Fruit fly (Drosophila melanogaster) whole organism, embryonic: Measurements from ENCODE around the gene Ythdc1.

ENCODE experiments used
- BtbVII ChIP-seq: fragments of 200-800 bp; sonication (Bioruptor generic); optimal IDR thresholded peaks from 3 replicates; lab custom pipeline; 2017; ENCODE audit warnings: missing biosample characterization, mild to moderate bottlenecking, missing genetic modification characterization
- CG10979 ChIP-seq: fragments of 200-800 bp; sonication (Bioruptor generic); optimal IDR thresholded peaks from 2 replicates; lab custom pipeline; 2018; ENCODE audit warnings: missing biosample characterization, mild to moderate bottlenecking, missing genetic modification characterization, moderate library complexity
- CG12391 ChIP-seq: fragments of 200-800 bp; sonication (Bioruptor generic); optimal IDR thresholded peaks from 3 replicates; lab custom pipeline; 2018; ENCODE audit warnings: missing biosample characterization, mild to moderate bottlenecking, missing genetic modification characterization, moderate library complexity
- CG12659 ChIP-seq: fragments of 200-800 bp; sonication (Bioruptor generic); optimal IDR thresholded peaks from 3 replicates; lab custom pipeline; 2017; ENCODE audit warnings: mild to moderate bottlenecking, missing biosample characterization, missing genetic modification reagents, missing genetic modification characterization
- CG12942 ChIP-seq: fragments of 200-800 bp; sonication (Bioruptor generic); optimal IDR thresholded peaks from 3 replicates; lab custom pipeline; 2016; ENCODE audit warnings: missing biosample characterization, missing genetic modification characterization
- CG13123 ChIP-seq: fragments of 200-800 bp; sonication (Bioruptor generic); optimal IDR thresholded peaks from 2 replicates; lab custom pipeline; 2016; ENCODE audit warnings: missing biosample characterization, missing genetic modification characterization
- CG15269 ChIP-seq: fragments of 200-800 bp; sonication (Bioruptor generic); optimal IDR thresholded peaks from 2 replicates; lab custom pipeline; 2018; ENCODE audit warnings: missing biosample characterization, mild to moderate bottlenecking, missing genetic modification characterization, moderate library complexity
- CG15514 ChIP-seq: fragments of 200-800 bp; sonication (Bioruptor generic); optimal IDR thresholded peaks from 3 replicates; lab custom pipeline; 2017; ENCODE audit warnings: missing biosample characterization, missing genetic modification characterization, mild to moderate bottlenecking, moderate library complexity, missing genetic modification reagents
- CG1603 ChIP-seq: fragments of 200-800 bp; sonication (Bioruptor generic); optimal IDR thresholded peaks from 2 replicates; lab custom pipeline; 2019; ENCODE audit warnings: missing biosample characterization, mild to moderate bottlenecking, missing genetic modification characterization, moderate library complexity
- CG1647 ChIP-seq: fragments of 200-800 bp; sonication (Bioruptor generic); optimal IDR thresholded peaks from 3 replicates; lab custom pipeline; 2016; ENCODE audit warnings: missing biosample characterization, missing genetic modification characterization
- CG31365 ChIP-seq: fragments of 200-800 bp; sonication (Bioruptor generic); optimal IDR thresholded peaks from 2 replicates; lab custom pipeline; 2018; ENCODE audit warnings: missing biosample characterization, mild to moderate bottlenecking, missing genetic modification characterization
- CG31441 ChIP-seq: fragments of 200-800 bp; sonication (Bioruptor generic); IDR thresholded peaks from 2 replicates; pipeline ENCODE4 v1.3.6; 2022; ENCODE audit warnings: missing biosample characterization, missing genetic modification characterization
- CG33213 ChIP-seq: fragments of 200-800 bp; sonication (Bioruptor generic); optimal IDR thresholded peaks from 3 replicates; lab custom pipeline; 2016; ENCODE audit warnings: missing biosample characterization, missing genetic modification characterization
- CG4360 ChIP-seq: fragments of 200-800 bp; sonication (Bioruptor generic); IDR thresholded peaks from 2 replicates; pipeline ENCODE4 v1.3.6; 2022; ENCODE audit warnings: missing biosample characterization, missing genetic modification characterization
- CG6689 ChIP-seq: fragments of 200-800 bp; sonication (Bioruptor generic); IDR thresholded peaks from 2 replicates; pipeline ENCODE4 v1.3.6; 2022; ENCODE audit warnings: missing biosample characterization, missing genetic modification characterization
- CG7372 ChIP-seq: fragments of 200-800 bp; sonication (Bioruptor generic); IDR thresholded peaks from 2 replicates; pipeline ENCODE4 v1.3.6; 2022; ENCODE audit warnings: missing biosample characterization, missing genetic modification characterization
- CG8478 ChIP-seq: fragments of >200 bp; optimal IDR thresholded peaks from 2 replicates; lab custom pipeline; 2018
- Dad ChIP-seq: fragments of 200-800 bp; sonication (Bioruptor generic); optimal IDR thresholded peaks from 3 replicates; lab custom pipeline; 2016; ENCODE audit warnings: missing biosample characterization, missing genetic modification characterization
- Dbx ChIP-seq: fragments of 200-800 bp; sonication (Bioruptor generic); IDR thresholded peaks from 3 replicates; pipeline ENCODE4 v1.3.6; 2022; ENCODE audit warnings: missing biosample characterization, missing genetic modification characterization
- Hey ChIP-seq: fragments of 200-800 bp; sonication (Bioruptor generic); optimal IDR thresholded peaks from 3 replicates; lab custom pipeline; 2018; ENCODE audit warnings: missing biosample characterization, mild to moderate bottlenecking, missing genetic modification characterization
- Med ChIP-seq: fragments of 200-800 bp; sonication (Bioruptor generic); peaks from one replicate; lab custom pipeline; 2016; ENCODE audit warnings: missing biosample characterization, missing genetic modification characterization, mild to moderate bottlenecking, inconsistent platforms, moderate library complexity
- Mes4 ChIP-seq: fragments of 200-800 bp; sonication (Bioruptor generic); optimal IDR thresholded peaks from 2 replicates; lab custom pipeline; 2016; ENCODE audit warnings: missing biosample characterization, missing genetic modification characterization
- Nf-YC ChIP-seq: fragments of 200-800 bp; optimal IDR thresholded peaks from 3 replicates; lab custom pipeline; 2019; ENCODE audit warnings: missing biosample characterization, mild to moderate bottlenecking, missing genetic modification characterization, moderate library complexity
- Oaz ChIP-seq: fragments of 200-800 bp; sonication (Bioruptor generic); IDR thresholded peaks from 2 replicates; pipeline ENCODE4 v1.3.6; 2022; ENCODE audit warnings: missing biosample characterization, missing genetic modification characterization
- Optix ChIP-seq: fragments of 200-800 bp; sonication (Bioruptor generic); IDR thresholded peaks from 3 replicates; pipeline ENCODE4 v1.3.6; 2022; ENCODE audit warnings: missing biosample characterization, missing genetic modification characterization
- Rfx ChIP-seq: fragments of 200-800 bp; sonication (Bioruptor generic); IDR thresholded peaks from 2 replicates; pipeline ENCODE4 v1.3.6; 2022; ENCODE audit warnings: missing biosample characterization, missing genetic modification characterization
- Sox102F ChIP-seq: fragments of 200-800 bp; sonication (Bioruptor generic); optimal IDR thresholded peaks from 2 replicates; lab custom pipeline; 2018; ENCODE audit warnings: missing biosample characterization, mild to moderate bottlenecking, missing genetic modification characterization, moderate library complexity
- Ssrp ChIP-seq: fragments of 200-800 bp; sonication (Bioruptor generic); optimal IDR thresholded peaks from 2 replicates; lab custom pipeline; 2018; ENCODE audit warnings: missing biosample characterization, mild to moderate bottlenecking, missing genetic modification characterization, moderate library complexity
- aop ChIP-seq: fragments of 200-800 bp; sonication (Bioruptor generic); IDR thresholded peaks from 2 replicates; pipeline ENCODE4 v1.3.6; 2022; ENCODE audit warnings: missing biosample characterization, missing genetic modification characterization
- bsh ChIP-seq, 2 experiments: fragments of 200-800 bp; sonication (Bioruptor generic); optimal IDR thresholded peaks; 2 replicates each; lab custom pipeline; 2017 to 2018; ENCODE audit warnings: mild to moderate bottlenecking in 2 of 2, missing biosample characterization in 2 of 2, missing genetic modification characterization in 2 of 2, moderate library complexity in 1 of 2
- cad ChIP-seq: fragments of >200 bp; optimal IDR thresholded peaks from 2 replicates; lab custom pipeline; 2017; ENCODE audit warnings: missing biosample characterization, missing genetic modification characterization
- chinmo ChIP-seq: fragments of 200-800 bp; sonication (Bioruptor generic); IDR thresholded peaks from 4 replicates; pipeline ENCODE4 v1.3.6; 2022; ENCODE audit warnings: missing biosample characterization, missing genetic modification characterization; ENCODE audit not compliant: partially characterized antibody
- crp ChIP-seq, 2 experiments: fragments of 200-800 bp; sonication (Bioruptor generic); optimal IDR thresholded peaks; 2 replicates in 1 of 2; 3 replicates in 1 of 2; lab custom pipeline; 2017; ENCODE audit warnings: missing biosample characterization in 2 of 2, missing genetic modification characterization in 2 of 2, mild to moderate bottlenecking in 1 of 2, moderate library complexity in 1 of 2
- disco-r ChIP-seq: fragments of 200-800 bp; sonication (Bioruptor generic); optimal IDR thresholded peaks from 2 replicates; lab custom pipeline; 2016; ENCODE audit warnings: missing biosample characterization, missing genetic modification characterization
- gt ChIP-seq: fragments of 200-800 bp; sonication (Bioruptor generic); IDR thresholded peaks from 2 replicates; pipeline ENCODE4 v1.3.6; 2022; ENCODE audit warnings: missing biosample characterization, missing genetic modification characterization
- hbn ChIP-seq: fragments of 200-800 bp; sonication (Bioruptor generic); IDR thresholded peaks from 2 replicates; pipeline ENCODE4 v1.3.6; 2022; ENCODE audit warnings: missing biosample characterization, missing genetic modification characterization; ENCODE audit not compliant: partially characterized antibody
- jigr1 ChIP-seq: fragments of 200-800 bp; sonication (Bioruptor generic); IDR thresholded peaks from 3 replicates; pipeline ENCODE4 v1.3.6; 2022; ENCODE audit warnings: missing biosample characterization, missing genetic modification characterization
- lola ChIP-seq, 3 experiments: fragments of >200 bp in 2 of 3; fragments of 200-800 bp in 1 of 3; sonication (Bioruptor generic) in 1 of 3; optimal IDR thresholded peaks; 2 replicates each; lab custom pipeline; 2017 to 2019; ENCODE audit warnings: missing biosample characterization in 3 of 3, missing genetic modification characterization in 3 of 3, mild to moderate bottlenecking in 1 of 3, moderate library complexity in 1 of 3
- luna ChIP-seq: fragments of 200-800 bp; sonication (Bioruptor generic); optimal IDR thresholded peaks from 2 replicates; lab custom pipeline; 2016; ENCODE audit warnings: missing biosample characterization, missing genetic modification characterization
- odd ChIP-seq: fragments of 200-800 bp; sonication (Bioruptor generic); optimal IDR thresholded peaks from 2 replicates; lab custom pipeline; 2017; ENCODE audit warnings: missing biosample characterization, mild to moderate bottlenecking, missing genetic modification characterization
- otp ChIP-seq: fragments of 200-800 bp; sonication (Bioruptor generic); IDR thresholded peaks from 3 replicates; pipeline ENCODE4, ENCODE4 v1.3.6; 2022; ENCODE audit warnings: missing biosample characterization, missing genetic modification characterization
- peb ChIP-seq: fragments of 200-800 bp; sonication (Bioruptor generic); IDR thresholded peaks from 2 replicates; pipeline ENCODE4 v1.3.6; 2022; ENCODE audit warnings: missing biosample characterization, missing genetic modification characterization
- pum ChIP-seq: fragments of 200-800 bp; sonication (Bioruptor generic); optimal IDR thresholded peaks from 2 replicates; lab custom pipeline; 2016; ENCODE audit warnings: missing biosample characterization, missing genetic modification characterization
- repo ChIP-seq: fragments of 200-800 bp; sonication (Bioruptor generic); optimal IDR thresholded peaks from 2 replicates; lab custom pipeline; 2016; ENCODE audit warnings: missing biosample characterization, missing genetic modification characterization
- rib ChIP-seq: fragments of 200-800 bp; sonication (Bioruptor generic); IDR thresholded peaks from 2 replicates; pipeline ENCODE4 v1.3.6; 2022; ENCODE audit warnings: missing biosample characterization, missing genetic modification characterization
- trem ChIP-seq: fragments of 200-800 bp; optimal IDR thresholded peaks from 3 replicates; lab custom pipeline; 2019; ENCODE audit warnings: missing biosample characterization, mild to moderate bottlenecking, missing genetic modification characterization, moderate library complexity
- trh ChIP-seq: fragments of 200-800 bp; sonication (Bioruptor generic); optimal IDR thresholded peaks from 2 replicates; lab custom pipeline; 2016; ENCODE audit warnings: missing biosample characterization, missing genetic modification characterization
- z ChIP-seq: fragments of 200-800 bp; sonication (Bioruptor generic); IDR thresholded peaks from 3 replicates; pipeline ENCODE4 v1.3.6; 2022; ENCODE audit warnings: missing biosample characterization, missing genetic modification characterization
- zf30C ChIP-seq: fragments of 200-800 bp; sonication (Bioruptor generic); optimal IDR thresholded peaks from 3 replicates; lab custom pipeline; 2018; ENCODE audit warnings: missing biosample characterization, mild to moderate bottlenecking, missing genetic modification characterization

Gene Ythdc1

DNA sequence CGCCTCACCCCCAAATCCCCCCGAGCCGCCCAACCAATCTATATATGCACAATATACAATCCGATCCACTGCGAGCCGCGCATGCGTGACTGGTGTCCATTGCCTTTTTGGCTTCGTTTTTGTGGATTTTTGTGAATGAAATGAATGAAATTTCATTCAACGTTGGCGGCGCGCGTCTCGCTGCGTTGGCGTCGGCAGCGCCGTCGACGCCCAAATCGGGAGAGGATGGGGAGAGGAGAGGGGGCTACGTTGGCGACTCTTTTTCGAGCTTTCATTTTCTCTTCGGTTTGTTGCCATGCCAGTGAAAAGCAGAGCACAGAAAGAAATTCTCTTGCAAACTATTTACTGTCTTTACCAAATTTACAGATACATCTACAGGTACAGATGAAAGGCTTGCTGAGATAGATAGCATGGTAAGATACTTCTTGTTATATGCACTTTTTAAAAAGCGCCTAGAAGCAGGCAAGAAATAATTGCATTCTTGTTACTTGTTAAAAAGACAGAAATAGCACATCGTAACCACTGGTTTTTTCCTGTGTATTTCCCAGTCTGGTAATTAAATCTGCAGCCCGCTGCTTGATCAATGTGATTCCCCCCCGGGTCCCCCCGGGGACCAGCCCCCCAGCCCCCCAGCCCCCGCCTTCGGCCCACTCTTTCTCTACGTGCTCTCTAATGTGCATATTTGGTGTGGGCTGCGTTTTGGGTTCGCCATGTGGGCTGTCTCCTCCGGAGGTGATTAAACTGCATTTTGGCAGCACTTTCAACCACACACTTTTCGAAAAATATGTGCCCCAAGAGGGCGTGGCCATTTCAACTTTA lies 6.5 kb upstream of the Ythdc1 start (continued):
- TF ChIP-seq cad (no peak), odd (GFP tag; lab: Kevin White, UChicago) (peak; percentile 5), Nf-YC (peak; percentile 13), CG33213 (no peak), Mes4 (no peak), Sox102F (peak; percentile 80), CG15269 (tag; lab: Kevin White, UChicago) (peak; percentile 23), bsh (GFP tag; optimal IDR thresholded peaks at IDR 0.05; lab: Kevin White, UChicago) (peak in 1 of 2 experiments; percentile 65), rib (GFP tag; lab: Robert Waterston, UW) (no peak; the same call in 1 of the 2 replicates), CG13123 (GFP tag; lab: Kevin White, UChicago) (no peak), zf30C (GFP tag; lab: Kevin White, UChicago) (peak; percentile 1), CG1647 (GFP tag; lab: Kevin White, UChicago) (no peak), CG31365 (tag; lab: Kevin White, UChicago) (no peak), aop (GFP tag; lab: Robert Waterston, UW) (no peak), CG31441 (GFP tag; lab: Robert Waterston, UW) (peak; percentile 74), trh (no peak), chinmo (0 out of 4 replicates have a peak, but pooled peaks have one; percentile 23), Ssrp (tag; lab: Kevin White, UChicago) (peak; percentile 61), Optix (GFP tag; lab: Robert Waterston, UW) (peak; percentile 52; the same call in 1 of the 3 replicates), CG4360 (GFP tag; lab: Robert Waterston, UW) (no peak), CG15514 (GFP tag; lab: Kevin White, UChicago) (no peak), Med (GFP tag; lab: Kevin White, UChicago) (peak; percentile 78), luna (GFP tag; lab: Kevin White, UChicago) (no peak), BtbVII (no peak), repo (GFP tag; lab: Kevin White, UChicago) (peak; percentile 16), disco-r (GFP tag; lab: Kevin White, UChicago) (no peak), z (0 out of 3 replicates have a peak, but pooled peaks have one; percentile 23), CG12942 (GFP tag; lab: Kevin White, UChicago) (no peak), CG12391 (tag; lab: Kevin White, UChicago) (peak; percentile 53), hbn (GFP tag; lab: Robert Waterston, UW) (peak; percentile 23; the same call in 1 of the 2 replicates), trem (tag; lab: Kevin White, UChicago) (peak; percentile 22), pum (peak; percentile 16), jigr1 (GFP tag; lab: Robert Waterston, UW) (no peak), CG7372 (GFP tag; lab: Robert Waterston, UW) (no peak), CG8478 (lab: Kevin White, UChicago) (no peak), Hey (tag; lab: Kevin White, UChicago) (no peak), Dad (no peak), CG10979 (tag; lab: Kevin White, UChicago) (peak; percentile 69), gt (GFP tag; lab: Robert Waterston, UW) (no peak), Rfx (GFP tag; lab: Robert Waterston, UW) (no peak), peb (no peak), CG12659 (GFP tag; lab: Kevin White, UChicago) (peak; percentile 36), CG6689 (GFP tag; lab: Robert Waterston, UW) (peak; percentile 33; the same call in 1 of the 2 replicates), CG1603 (peak; percentile 39), Oaz (GFP tag; lab: Robert Waterston, UW) (no peak), lola (GFP tag; optimal IDR thresholded peaks at IDR 0.05; lab: Kevin White, UChicago) (peak in 1 of 3 experiments; percentile 41), Dbx (GFP tag; lab: Robert Waterston, UW) (no peak), otp (no peak), crp (GFP tag; optimal IDR thresholded peaks at IDR 0.05; lab: Kevin White, UChicago) (no peak)
